Worm (Caenorhabditis elegans) whole organism, early embryonic: ENCODE data around the gene sgn-1.

Source experiments
- B0310.2 ChIP-seq: sonication (generic microtip); optimal IDR thresholded peaks from 2 replicates; lab custom pipeline; 2016; ENCODE audit warnings: mild to moderate bottlenecking, missing genetic modification characterization, missing compliant biosample characterization
- F13C5.2 ChIP-seq: sonication (generic microtip); optimal IDR thresholded peaks from 2 replicates; lab custom pipeline; 2017; ENCODE audit warnings: mild to moderate bottlenecking, missing genetic modification characterization, inconsistent platforms, missing compliant biosample characterization
- aly-1 ChIP-seq: sonication (generic microtip); optimal IDR thresholded peaks from 2 replicates; lab custom pipeline; 2016; ENCODE audit warnings: missing genetic modification characterization, missing compliant biosample characterization
- ama-1 ChIP-seq: fragments of 150-350 bp; optimal IDR thresholded peaks from 2 replicates; lab custom pipeline; 2014
- ceh-36 ChIP-seq: sonication (generic microtip); optimal IDR thresholded peaks from 2 replicates; lab custom pipeline; 2016; ENCODE audit warnings: missing genetic modification characterization, inconsistent platforms, missing compliant biosample characterization
- hmbx-1 ChIP-seq: sonication (generic microtip); optimal IDR thresholded peaks from 2 replicates; lab custom pipeline; 2016; ENCODE audit warnings: mild to moderate bottlenecking, missing genetic modification characterization, missing compliant biosample characterization
- hmg-4 ChIP-seq: fragments of 200-800 bp; sonication (Bioruptor generic); optimal IDR thresholded peaks from 2 replicates; lab custom pipeline; 2018; ENCODE audit warnings: mild to moderate bottlenecking, missing genetic modification characterization, missing compliant biosample characterization
- hnd-1 ChIP-seq: sonication (generic microtip); optimal IDR thresholded peaks from 2 replicates; lab custom pipeline; 2016; ENCODE audit warnings: missing genetic modification characterization, missing compliant biosample characterization
- pes-1 ChIP-seq: fragments of 200-800 bp; sonication (Bioruptor generic); IDR thresholded peaks from 2 replicates; pipeline ENCODE4 v1.3.6; 2022; ENCODE audit warnings: missing genetic modification reagents, missing genetic modification characterization, missing compliant biosample characterization
- scrt-1 ChIP-seq: fragments of 200-800 bp; sonication (Bioruptor generic); IDR thresholded peaks from 2 replicates; pipeline ENCODE4 v1.3.6; 2022; ENCODE audit warnings: missing genetic modification characterization, missing compliant biosample characterization
- tbx-11 ChIP-seq: fragments of 200-800 bp; sonication (Bioruptor generic); IDR thresholded peaks from 2 replicates; pipeline ENCODE4 v1.3.6; 2022; ENCODE audit warnings: missing genetic modification characterization, missing compliant biosample characterization

DNA sequence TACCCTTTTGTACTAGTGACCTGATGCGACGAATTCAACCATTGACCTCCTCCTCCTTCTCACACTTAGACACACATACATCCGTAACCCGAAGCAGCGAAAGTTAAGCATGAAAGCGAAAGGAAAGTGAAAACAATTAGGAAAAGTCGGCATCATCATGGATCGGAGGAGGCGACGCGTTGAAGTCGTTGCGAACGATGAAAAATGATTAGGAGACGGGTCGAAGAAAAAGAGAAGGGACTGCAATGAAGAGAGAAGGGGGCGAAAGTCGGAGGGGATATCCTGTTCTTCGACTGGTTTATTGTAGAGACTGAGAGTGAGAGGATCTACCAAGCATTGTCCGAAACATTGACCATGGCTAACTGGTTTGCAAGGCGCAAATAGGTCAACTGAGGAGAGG, 32.4 kb downstream of the sgn-1 start:
- TF ChIP-seq pes-1 (GFP tag; lab: Robert Waterston, UW) (no peak), ama-1 (lab: Kevin White, UChicago) (no peak), hmg-4 (no peak), hmbx-1 (no peak), F13C5.2 (tag; lab: Kevin White, UChicago) (no peak), hnd-1 (tag; lab: Kevin White, UChicago) (no peak), B0310.2 (no peak), tbx-11 (GFP tag; lab: Robert Waterston, UW) (no peak), ceh-36 (tag; lab: Kevin White, UChicago) (no peak), aly-1 (no peak), scrt-1 (GFP tag; lab: Robert Waterston, UW) (no peak)
